Worm (Caenorhabditis elegans): ENCODE data around the gene F07G11.1.

F07G11.1 gene

DNA sequence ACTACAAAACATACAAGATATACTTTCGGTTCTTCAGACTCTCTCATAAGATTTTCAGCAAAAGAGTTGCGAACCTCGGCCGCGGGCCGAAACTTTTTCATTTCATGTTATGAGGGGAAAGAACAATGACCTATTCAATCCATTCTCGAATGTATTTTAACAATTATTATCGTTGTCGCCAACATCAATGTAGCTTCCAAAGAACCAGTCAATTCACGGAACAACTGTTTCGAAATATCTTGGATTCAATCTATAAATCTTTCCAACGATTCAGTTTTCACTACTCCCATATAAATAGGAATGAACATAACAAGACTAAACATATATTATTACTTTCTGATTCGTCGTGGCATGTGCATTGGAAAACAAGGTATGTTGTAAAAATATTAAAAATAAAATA is at the start of gene F07G11.1:
TSS of gene F07G11.1 (plus strand) at position 301 of the 400 bp plus-strand sequence.
- TF ChIP-seq fax-1 (tag; optimal IDR thresholded peaks at IDR 0.05) (no peak), elt-4 (tag; optimal IDR thresholded peaks at IDR 0.05) (no peak), lim-6 (tag; optimal IDR thresholded peaks at IDR 0.05) (no peak), C08G9.2 (tag; optimal IDR thresholded peaks at IDR 0.05) (no peak), sox-4 (tag; optimal IDR thresholded peaks at IDR 0.05) (no peak), che-1 (tag; optimal IDR thresholded peaks at IDR 0.05) (no peak), sox-2 (GFP tag; IDR thresholded peaks at IDR 0.05) (no peak), ceh-18 (tag; optimal IDR thresholded peaks at IDR 0.05) (no peak), npax-4 (tag; optimal IDR thresholded peaks at IDR 0.05) (no peak), nhr-232 (tag; optimal IDR thresholded peaks at IDR 0.05) (no peak), ceh-30 (tag; optimal IDR thresholded peaks at IDR 0.05) (no peak), elt-2 (tag; optimal IDR thresholded peaks at IDR 0.05) (no peak), hlh-8 (tag; optimal IDR thresholded peaks at IDR 0.05) (no peak), pqm-1 (tag; optimal IDR thresholded peaks at IDR 0.05) (no peak), pha-2 (tag; optimal IDR thresholded peaks at IDR 0.05) (no peak), nhr-11 (tag; optimal IDR thresholded peaks at IDR 0.05) (no peak), pax-1 (tag; optimal IDR thresholded peaks at IDR 0.05) (no peak), pha-4 (tag; optimal IDR thresholded peaks at IDR 0.05) (no peak), nfya-1 (tag; optimal IDR thresholded peaks at IDR 0.05) (no peak)

DNA sequence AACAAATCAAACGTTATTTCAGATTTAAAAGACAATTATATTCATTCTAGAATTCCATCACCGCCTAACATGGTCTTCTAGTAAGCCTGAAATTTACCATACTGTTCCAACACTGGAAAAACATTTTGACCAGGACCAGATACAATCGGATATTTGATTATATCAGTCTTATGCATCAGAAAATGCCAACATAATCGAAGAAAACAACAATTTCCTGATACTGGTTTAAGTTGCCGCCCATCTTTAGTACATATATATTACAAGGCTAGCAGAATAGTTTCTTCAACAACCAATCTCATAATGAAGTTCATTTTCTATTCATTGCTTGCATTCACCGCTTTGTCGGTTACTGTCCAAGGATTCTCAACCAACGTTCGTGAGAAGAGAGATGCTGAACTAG is 48.2 kb upstream of the F07G11.1 start, which contains the start of gene C13A2.12:
TSS of gene C13A2.12 (plus strand) at position 301 of the 400 bp plus-strand sequence.
- TF ChIP-seq pat-9 (tag; optimal IDR thresholded peaks at IDR 0.05) (no peak), ceh-6 (GFP tag; optimal IDR thresholded peaks at IDR 0.05) (no peak), pqm-1 (tag; optimal IDR thresholded peaks at IDR 0.05) (no peak), Y22D7AL.16 (tag; optimal IDR thresholded peaks at IDR 0.05) (no peak), ahr-1 (tag; optimal IDR thresholded peaks at IDR 0.05) (no peak), ztf-16 (tag; optimal IDR thresholded peaks at IDR 0.05) (no peak), pax-1 (tag; optimal IDR thresholded peaks at IDR 0.05) (no peak), ceh-2 (tag; optimal IDR thresholded peaks at IDR 0.05) (no peak), nfya-1 (tag; optimal IDR thresholded peaks at IDR 0.05) (no peak), K09A11.1 (tag; optimal IDR thresholded peaks at IDR 0.05; ENCODE audit: insufficient read depth) (no peak)

DNA sequence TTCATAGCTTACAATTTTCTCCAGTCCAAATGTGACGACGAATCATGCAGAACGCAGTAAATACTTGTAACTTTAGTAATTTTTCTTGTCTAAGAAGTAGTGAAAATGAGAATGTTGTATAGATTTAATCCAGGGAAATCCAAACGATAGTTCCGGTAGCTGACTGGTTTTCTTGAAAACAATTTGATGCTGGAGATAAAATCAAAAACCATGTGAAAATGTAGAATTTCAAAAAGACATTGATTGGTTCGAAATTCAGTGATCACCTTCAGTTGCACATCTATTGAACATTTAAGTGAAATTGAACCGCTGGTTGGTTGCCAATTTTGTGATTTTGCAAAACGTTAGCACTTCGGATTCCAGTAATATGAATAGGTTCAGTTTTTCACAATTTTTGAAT is 43.1 kb upstream of the F07G11.1 start, which contains the start of gene C13A2.9:
TSS of gene C13A2.9 (minus strand) at position 101 of the 400 bp plus-strand sequence.
- TF ChIP-seq ets-4 (tag; optimal IDR thresholded peaks at IDR 0.05) = no peak
- TF ChIP-seq pha-4 (tag; optimal IDR thresholded peaks at IDR 0.05) = no peak
- no peak for TF ChIP-seq zip-5 (tag; optimal IDR thresholded peaks at IDR 0.05)
- no peak for TF ChIP-seq rnt-1 (tag; optimal IDR thresholded peaks at IDR 0.05)
- TF ChIP-seq unc-3 (GFP tag; conservative IDR thresholded peaks at IDR 0.05) = no peak
- no peak for TF ChIP-seq unc-3 (tag; optimal IDR thresholded peaks at IDR 0.05)
- no peak for TF ChIP-seq ama-1 (optimal IDR thresholded peaks at IDR 0.05)
- TF ChIP-seq madf-2 (tag; optimal IDR thresholded peaks at IDR 0.05) = no peak
- no peak for TF ChIP-seq unc-42 (tag; optimal IDR thresholded peaks at IDR 0.05)
- TF ChIP-seq ceh-6 (GFP tag; optimal IDR thresholded peaks at IDR 0.05) = no peak
- no peak for TF ChIP-seq K09A11.1 (tag; optimal IDR thresholded peaks at IDR 0.05; ENCODE audit: insufficient read depth)
- no peak for TF ChIP-seq elt-4 (tag; optimal IDR thresholded peaks at IDR 0.05)
- TF ChIP-seq ref-2 (tag; optimal IDR thresholded peaks at IDR 0.05) = no peak
- TF ChIP-seq F13H6.1 (tag; optimal IDR thresholded peaks at IDR 0.05) = no peak
- no peak for TF ChIP-seq dmd-4 (tag; optimal IDR thresholded peaks at IDR 0.05; ENCODE audit: borderline replicate concordance)
- TF ChIP-seq gmeb-2 (tag; optimal IDR thresholded peaks at IDR 0.05) = no peak
- no peak for TF ChIP-seq nhr-11 (tag; optimal IDR thresholded peaks at IDR 0.05)
- TF ChIP-seq ahr-1 (tag; optimal IDR thresholded peaks at IDR 0.05) = no peak
- TF ChIP-seq T23F11.4 (GFP tag; optimal IDR thresholded peaks at IDR 0.05) = no peak
- TF ChIP-seq eyg-1 (tag; optimal IDR thresholded peaks at IDR 0.05) = no peak
